Worm (Caenorhabditis elegans) whole organism, young adult: ENCODE results near the gene T25D3.3.

Experiments used
- F57C9.4 ChIP-seq: sonication (generic microtip); optimal IDR thresholded peaks from 2 replicates; lab custom pipeline; 2017; ENCODE audit warnings: mild to moderate bottlenecking, missing genetic modification characterization, missing compliant biosample characterization
- attf-3 ChIP-seq: fragments of 200-800 bp; sonication (Bioruptor generic); conservative IDR thresholded peaks from 2 replicates; pipeline ENCODE4 v1.3.6; 2022; ENCODE audit warnings: missing genetic modification reagents, missing genetic modification characterization, missing compliant biosample characterization

DNA sequence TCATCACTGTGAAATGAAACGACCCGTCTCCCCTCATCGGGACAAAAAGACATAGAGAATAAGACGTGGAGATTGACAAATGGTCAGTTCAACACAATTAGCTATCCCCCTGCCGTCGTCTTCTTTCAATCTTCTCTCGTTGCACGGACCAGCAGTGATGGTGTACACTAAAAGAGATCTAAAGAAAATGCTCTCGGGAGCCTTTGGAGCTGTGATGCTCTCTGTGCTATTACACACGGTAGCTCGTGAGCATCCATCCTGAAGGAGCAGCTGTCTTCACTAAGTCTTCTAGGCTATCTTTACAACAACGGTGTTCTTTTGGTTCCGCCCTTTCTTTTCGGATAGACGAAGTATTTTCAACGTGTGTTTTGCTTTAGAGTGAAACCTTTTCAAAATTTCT, 8.9 kb downstream of the T25D3.3 start:
- no peak for TF ChIP-seq F57C9.4 (tag; lab: Kevin White, UChicago)
- no peak for TF ChIP-seq attf-3 (GFP tag; lab: Robert Waterston, UW)
